Fruit fly (Drosophila melanogaster): ENCODE results near the gene exd.

- TF ChIP-seq fd96Ca (GFP tag; IDR thresholded peaks at IDR 0.05), result no peak
- TF ChIP-seq EcR (GFP tag; optimal IDR thresholded peaks at IDR 0.05), result no peak
Observed at dm6 chrX:15974125-15974524, 18.1 kb upstream of the exd start, which contains the start of gene Or13a.

All from whole organism, pupa.